Fruit fly (Drosophila melanogaster) whole organism, pupa: ENCODE data around the gene CG15199.

ENCODE experiments used
- CG13204 ChIP-seq: fragments of 200-800 bp; sonication (Bioruptor generic); optimal IDR thresholded peaks from 2 replicates; lab custom pipeline; 2018; ENCODE audit warnings: missing biosample characterization, mild to moderate bottlenecking, missing genetic modification characterization, moderate library complexity
- CG15710 ChIP-seq: fragments of 200-800 bp; sonication (Bioruptor generic); optimal IDR thresholded peaks from 2 replicates; lab custom pipeline; 2018; ENCODE audit warnings: missing biosample characterization, mild to moderate bottlenecking, missing genetic modification characterization, moderate library complexity
- CG17806 ChIP-seq: fragments of 200-800 bp; sonication (Bioruptor generic); optimal IDR thresholded peaks from 2 replicates; lab custom pipeline; 2018; ENCODE audit warnings: missing biosample characterization, mild to moderate bottlenecking, missing genetic modification characterization, moderate library complexity
- CG8301 ChIP-seq: fragments of 200-800 bp; sonication (Bioruptor generic); optimal IDR thresholded peaks from 2 replicates; lab custom pipeline; 2018; ENCODE audit warnings: missing biosample characterization, mild to moderate bottlenecking, missing genetic modification characterization
- CG9948 ChIP-seq: fragments of 200-800 bp; sonication (Bioruptor generic); optimal IDR thresholded peaks from 2 replicates; lab custom pipeline; 2018; ENCODE audit warnings: missing biosample characterization, mild to moderate bottlenecking, missing genetic modification characterization, moderate library complexity
- EcR ChIP-seq: fragments of 200-800 bp; sonication (Bioruptor generic); optimal IDR thresholded peaks from 3 replicates; lab custom pipeline; 2019; ENCODE audit warnings: missing biosample characterization, missing genetic modification characterization, mild to moderate bottlenecking, moderate library complexity, missing genetic modification reagents
- Ets98B ChIP-seq: fragments of 200-800 bp; sonication (Bioruptor generic); IDR thresholded peaks from 2 replicates; pipeline ENCODE4 v1.3.6; 2022; ENCODE audit warnings: missing biosample characterization, missing genetic modification characterization
- Pif1A ChIP-seq: fragments of 200-800 bp; sonication (Bioruptor generic); optimal IDR thresholded peaks from 3 replicates; lab custom pipeline; 2016; ENCODE audit warnings: missing biosample characterization, missing genetic modification characterization
- Snoo ChIP-seq: fragments of 200-800 bp; sonication (Bioruptor generic); optimal IDR thresholded peaks from 3 replicates; lab custom pipeline; 2017; ENCODE audit warnings: missing biosample characterization, mild to moderate bottlenecking, missing genetic modification characterization, inconsistent platforms
- rn ChIP-seq: fragments of 200-800 bp; sonication (Bioruptor generic); IDR thresholded peaks from 2 replicates; pipeline ENCODE4 v1.3.6; 2022; ENCODE audit warnings: missing biosample characterization, missing genetic modification characterization

dm6 chrX:11124126-11124748 is 17.4 kb downstream of the CG15199 start, which contains the start of gene CG11122:
- TF ChIP-seq Pif1A (GFP tag; lab: Kevin White, UChicago), result no peak
- no peak for TF ChIP-seq CG17806 (tag; lab: Kevin White, UChicago)
- no peak for TF ChIP-seq CG13204 (GFP tag; lab: Kevin White, UChicago)
- TF ChIP-seq rn (GFP tag; lab: Robert Waterston, UW), result no peak
- no peak for TF ChIP-seq Ets98B
- no peak for TF ChIP-seq Snoo (tag; lab: Kevin White, UChicago)
- TF ChIP-seq CG9948 (tag; lab: Kevin White, UChicago), result no peak
- no peak for TF ChIP-seq CG8301 (tag; lab: Kevin White, UChicago)
- TF ChIP-seq CG15710 (tag; lab: Kevin White, UChicago), result no peak
- no peak for TF ChIP-seq EcR
